Fruit fly (Drosophila melanogaster) whole organism, embryonic: Measurements from ENCODE around the gene E2f1.

Experiments used
- CG15269 ChIP-seq: fragments of 200-800 bp; sonication (Bioruptor generic); optimal IDR thresholded peaks from 2 replicates; lab custom pipeline; 2018; ENCODE audit warnings: missing biosample characterization, mild to moderate bottlenecking, missing genetic modification characterization, moderate library complexity
- corto ChIP-seq: fragments of 200-800 bp; sonication (Bioruptor generic); optimal IDR thresholded peaks from 2 replicates; lab custom pipeline; 2016; ENCODE audit warnings: missing biosample characterization, mild to moderate bottlenecking, missing genetic modification characterization, moderate library complexity
- gem ChIP-seq: fragments of 200-800 bp; sonication (Bioruptor generic); optimal IDR thresholded peaks from 2 replicates; lab custom pipeline; 2019; ENCODE audit warnings: missing biosample characterization, mild to moderate bottlenecking, missing genetic modification characterization, moderate library complexity
- klu ChIP-seq: fragments of 200-800 bp; sonication (Bioruptor generic); IDR thresholded peaks from 2 replicates; pipeline ENCODE4 v1.3.6; 2022; ENCODE audit warnings: missing biosample characterization, missing genetic modification characterization
- pho ChIP-seq: fragments of 200-800 bp; sonication (Bioruptor generic); optimal IDR thresholded peaks from 2 replicates; lab custom pipeline; 2016; ENCODE audit warnings: missing biosample characterization, missing genetic modification characterization
- run ChIP-seq: fragments of 200-800 bp; sonication (Bioruptor generic); optimal IDR thresholded peaks from 3 replicates; lab custom pipeline; 2018; ENCODE audit warnings: missing biosample characterization, mild to moderate bottlenecking, missing genetic modification characterization
- tio ChIP-seq: fragments of 200-800 bp; sonication (Bioruptor generic); optimal IDR thresholded peaks from 2 replicates; lab custom pipeline; 2017; ENCODE audit warnings: missing biosample characterization, missing genetic modification characterization, inconsistent platforms

dm6 chr3R:21644222-21644621 is 16.4 kb downstream of the E2f1 start:
- no peak for TF ChIP-seq CG15269 (tag; lab: Kevin White, UChicago)
- no peak for TF ChIP-seq pho (GFP tag; lab: Kevin White, UChicago)
- no peak for TF ChIP-seq klu (GFP tag; lab: Robert Waterston, UW)
- TF ChIP-seq run (tag; lab: Kevin White, UChicago), result no peak
- TF ChIP-seq corto (GFP tag; lab: Kevin White, UChicago), result no peak
- no peak for TF ChIP-seq tio (GFP tag; lab: Kevin White, UChicago)
- no peak for TF ChIP-seq gem
